Worm (Caenorhabditis elegans): Measurements from ENCODE around the gene K10D11.2.

ce11 chrIV:12995886-12996285 lies 17.1 kb downstream of the K10D11.2 start, which contains the start of gene K10D11.7:
- no peak for TF ChIP-seq ceh-31 (tag; optimal IDR thresholded peaks at IDR 0.05)
- TF ChIP-seq ref-2 (tag; optimal IDR thresholded peaks at IDR 0.05): no peak
- no peak for TF ChIP-seq nfya-1 (tag; optimal IDR thresholded peaks at IDR 0.05)
- TF ChIP-seq dve-1 (tag; optimal IDR thresholded peaks at IDR 0.05): no peak
- TF ChIP-seq pha-4 (tag; optimal IDR thresholded peaks at IDR 0.05): no peak
- TF ChIP-seq che-1 (tag; optimal IDR thresholded peaks at IDR 0.05): no peak
- TF ChIP-seq ahr-1 (tag; optimal IDR thresholded peaks at IDR 0.05): no peak
- no peak for TF ChIP-seq pag-3 (tag; optimal IDR thresholded peaks at IDR 0.05; ENCODE audit: borderline replicate concordance)
- TF ChIP-seq ttx-3 (tag; optimal IDR thresholded peaks at IDR 0.05): no peak
- no peak for TF ChIP-seq ama-1 (optimal IDR thresholded peaks at IDR 0.05)
- TF ChIP-seq elt-4 (tag; optimal IDR thresholded peaks at IDR 0.05): no peak
